ENCODE assay signal across 5 worm cellular contexts in genomic region chrV:6796894-6797293, ce11.
TF ChIP-seq lines count a peak whose summit lies in the region.

No protein-coding gene starts in this region.

TF ChIP-seq in whole organism, L1 larva, 84 proteins besides CTCF, POLR2A, EP300 and RAD21 (continued from another document and continues in another):
- TF ChIP-seq lsy-2 (tag; optimal IDR thresholded peaks at IDR 0.05; lab: Kevin White, UChicago) (peak; percentile 3 to 13), lin-14 (GFP tag; optimal IDR thresholded peaks at IDR 0.05; lab: Kevin White, UChicago) (peak; percentile 91), snu-23 (GFP tag; optimal IDR thresholded peaks at IDR 0.05; lab: Kevin White, UChicago) (peak; percentile 55), unc-62 (GFP tag; optimal IDR thresholded peaks at IDR 0.05; lab: Kevin White, UChicago) (no peak), xbp-1 (tag; optimal IDR thresholded peaks at IDR 0.05; lab: Kevin White, UChicago) (peak; percentile 6), fkh-8 (tag; optimal IDR thresholded peaks at IDR 0.05; lab: Kevin White, UChicago) (no peak), F16B12.6 (tag; optimal IDR thresholded peaks at IDR 0.05; lab: Kevin White, UChicago) (no peak), Y116A8C.19 (tag; optimal IDR thresholded peaks at IDR 0.05; lab: Kevin White, UChicago; ENCODE audit: borderline replicate concordance) (no peak), ceh-88 (GFP tag; IDR thresholded peaks at IDR 0.05; lab: Robert Waterston, UW) (no peak), nhr-237 (tag; optimal IDR thresholded peaks at IDR 0.05; lab: Kevin White, UChicago) (no peak), nhr-19 (GFP tag; conservative IDR thresholded peaks at IDR 0.05; lab: Robert Waterston, UW) (no peak), efl-3 (GFP tag; optimal IDR thresholded peaks at IDR 0.05; lab: Kevin White, UChicago) (no peak), nhr-77 (tag; optimal IDR thresholded peaks at IDR 0.05; lab: Kevin White, UChicago) (no peak), mdl-1 (tag; optimal IDR thresholded peaks at IDR 0.05; lab: Kevin White, UChicago) (peak in 1 of 2 experiments; percentile 18), egl-13 (tag; optimal IDR thresholded peaks at IDR 0.05; lab: Kevin White, UChicago) (no peak), ets-5 (GFP tag; IDR thresholded peaks at IDR 0.05; lab: Robert Waterston, UW) (no peak), unc-98 (GFP tag; IDR thresholded peaks at IDR 0.05; lab: Robert Waterston, UW) (no peak), lin-35 (GFP tag; optimal IDR thresholded peaks at IDR 0.05; lab: Kevin White, UChicago) (peak in 1 of 2 experiments; percentile 12), C34B4.2 (tag; optimal IDR thresholded peaks at IDR 0.05; lab: Kevin White, UChicago) (no peak), dsc-1 (tag; optimal IDR thresholded peaks at IDR 0.05; lab: Kevin White, UChicago) (peak; percentile 8), jun-1 (tag; optimal IDR thresholded peaks at IDR 0.05; lab: Kevin White, UChicago) (no peak), nhr-20 (tag; optimal IDR thresholded peaks at IDR 0.05; lab: Kevin White, UChicago) (peak; percentile 22), egl-27 (tag; optimal IDR thresholded peaks at IDR 0.05; lab: Kevin White, UChicago) (no peak), C16A3.4 (tag; optimal IDR thresholded peaks at IDR 0.05; lab: Kevin White, UChicago) (no peak), nhr-47 (tag; optimal IDR thresholded peaks at IDR 0.05; lab: Kevin White, UChicago) (peak; percentile 6), unc-86 (tag; optimal IDR thresholded peaks at IDR 0.05; lab: Kevin White, UChicago) (peak; percentile 12), ceh-8 (GFP tag; optimal IDR thresholded peaks at IDR 0.05; lab: Kevin White, UChicago) (no peak)

TF ChIP-seq in whole organism, L2 larva, 48 proteins besides CTCF, POLR2A, EP300 and RAD21 (continued from another document):
- TF ChIP-seq sem-4 (tag; optimal IDR thresholded peaks at IDR 0.05; lab: Kevin White, UChicago) (peak; percentile 28), lin-13 (GFP tag; optimal IDR thresholded peaks at IDR 0.05; lab: Kevin White, UChicago) (no peak), F13H6.1 (tag; optimal IDR thresholded peaks at IDR 0.05; lab: Kevin White, UChicago) (peak; percentile 38), sma-9 (GFP tag; optimal IDR thresholded peaks at IDR 0.05; lab: Kevin White, UChicago) (peak; percentile 56), sma-9 (tag; optimal IDR thresholded peaks at IDR 0.05; lab: Kevin White, UChicago) (no peak), lsy-2 (tag; optimal IDR thresholded peaks at IDR 0.05; lab: Kevin White, UChicago) (peak in 1 of 2 experiments; percentile 50), dmd-4 (tag; optimal IDR thresholded peaks at IDR 0.05; lab: Kevin White, UChicago) (no peak), nhr-77 (tag; optimal IDR thresholded peaks at IDR 0.05; lab: Kevin White, UChicago) (no peak), mdl-1 (tag; optimal IDR thresholded peaks at IDR 0.05; lab: Kevin White, UChicago) (peak in 1 of 2 experiments; percentile 41), blmp-1 (tag; optimal IDR thresholded peaks at IDR 0.05; lab: Kevin White, UChicago; ENCODE audit: insufficient read depth) (no peak), nhr-129 (tag; optimal IDR thresholded peaks at IDR 0.05; lab: Kevin White, UChicago) (peak; percentile 41)

TF ChIP-seq in whole organism, L3 larva, 47 proteins besides CTCF, POLR2A, EP300 and RAD21 (continued from another document):
- no peak for TF ChIP-seq ceh-28 (tag; optimal IDR thresholded peaks at IDR 0.05; lab: Kevin White, UChicago)
- no peak for TF ChIP-seq unc-39 (tag; optimal IDR thresholded peaks at IDR 0.05; lab: Kevin White, UChicago)
- no peak for TF ChIP-seq pqm-1 (tag; optimal IDR thresholded peaks at IDR 0.05; lab: Kevin White, UChicago)
- TF ChIP-seq lin-39 (tag; optimal IDR thresholded peaks at IDR 0.05; lab: Kevin White, UChicago): peak; percentile 83
- no peak for TF ChIP-seq ceh-9 (tag; optimal IDR thresholded peaks at IDR 0.05; lab: Kevin White, UChicago)
- no peak for TF ChIP-seq ceh-82 (tag; optimal IDR thresholded peaks at IDR 0.05; lab: Kevin White, UChicago)
- TF ChIP-seq ceh-16 (tag; optimal IDR thresholded peaks at IDR 0.05; lab: Kevin White, UChicago): no peak
- no peak for TF ChIP-seq nhr-67 (tag; optimal IDR thresholded peaks at IDR 0.05; lab: Kevin White, UChicago)
- no peak for TF ChIP-seq nhr-43 (tag; optimal IDR thresholded peaks at IDR 0.05; lab: Kevin White, UChicago; ENCODE audit: poor library complexity, severe bottlenecking)
- no peak for TF ChIP-seq nhr-76 (tag; optimal IDR thresholded peaks at IDR 0.05; lab: Kevin White, UChicago)
- TF ChIP-seq daf-12 (tag; optimal IDR thresholded peaks at IDR 0.05; lab: Kevin White, UChicago): no peak
- TF ChIP-seq lsy-12 (tag; optimal IDR thresholded peaks at IDR 0.05; lab: Kevin White, UChicago): no peak
- TF ChIP-seq ama-1 (optimal IDR thresholded peaks at IDR 0.05; lab: Kevin White, UChicago): no peak
- TF ChIP-seq fkh-10 (GFP tag; optimal IDR thresholded peaks at IDR 0.05; lab: Kevin White, UChicago): no peak
- TF ChIP-seq elt-3 (tag; optimal IDR thresholded peaks at IDR 0.05; lab: Kevin White, UChicago): no peak
- TF ChIP-seq nhr-11 (tag; optimal IDR thresholded peaks at IDR 0.05; lab: Kevin White, UChicago): no peak
- no peak for TF ChIP-seq eor-1 (tag; optimal IDR thresholded peaks at IDR 0.05; lab: Kevin White, UChicago)
- TF ChIP-seq fos-1 (tag; optimal IDR thresholded peaks at IDR 0.05; lab: Kevin White, UChicago): no peak
- no peak for TF ChIP-seq ztf-4 (tag; optimal IDR thresholded peaks at IDR 0.05; lab: Kevin White, UChicago)
- no peak for TF ChIP-seq nhr-25 (tag; optimal IDR thresholded peaks at IDR 0.05; lab: Kevin White, UChicago)
- no peak for TF ChIP-seq elt-1 (tag; optimal IDR thresholded peaks at IDR 0.05; lab: Kevin White, UChicago)
- no peak for TF ChIP-seq skn-1 (tag; optimal IDR thresholded peaks at IDR 0.05; lab: Kevin White, UChicago)
- no peak for TF ChIP-seq ZK546.5 (tag; optimal IDR thresholded peaks at IDR 0.05; lab: Kevin White, UChicago)
- no peak for TF ChIP-seq mdl-1 (tag; optimal IDR thresholded peaks at IDR 0.05; lab: Kevin White, UChicago)
- TF ChIP-seq aly-2 (tag; optimal IDR thresholded peaks at IDR 0.05; lab: Kevin White, UChicago): no peak
- TF ChIP-seq hmg-11 (tag; optimal IDR thresholded peaks at IDR 0.05; lab: Kevin White, UChicago): peak; percentile 88
- no peak for TF ChIP-seq nhr-77 (tag; optimal IDR thresholded peaks at IDR 0.05; lab: Kevin White, UChicago)
- peak; percentile 63 for TF ChIP-seq nfya-1 (tag; optimal IDR thresholded peaks at IDR 0.05; lab: Kevin White, UChicago; ENCODE audit: insufficient read depth)
- peak; percentile 16 for TF ChIP-seq elt-2 (tag; optimal IDR thresholded peaks at IDR 0.05; lab: Kevin White, UChicago)
- TF ChIP-seq fkh-2 (tag; optimal IDR thresholded peaks at IDR 0.05; lab: Kevin White, UChicago): no peak
- no peak for TF ChIP-seq mml-1 (tag; optimal IDR thresholded peaks at IDR 0.05; lab: Kevin White, UChicago)
- no peak for TF ChIP-seq egl-27 (tag; optimal IDR thresholded peaks at IDR 0.05; lab: Kevin White, UChicago)
- TF ChIP-seq unc-62 (GFP tag; optimal IDR thresholded peaks at IDR 0.05; lab: Kevin White, UChicago): no peak
- no peak for TF ChIP-seq sea-2 (GFP tag; optimal IDR thresholded peaks at IDR 0.05; lab: Kevin White, UChicago)
- TF ChIP-seq egl-5 (tag; optimal IDR thresholded peaks at IDR 0.05; lab: Kevin White, UChicago): peak; percentile 47

TF ChIP-seq in whole organism, L4 larva, 104 proteins besides CTCF, POLR2A, EP300 and RAD21 (continued from another document):
- TF ChIP-seq pqm-1 (tag; optimal IDR thresholded peaks at IDR 0.05; lab: Kevin White, UChicago): no peak
- peak in 1 of 2 experiments; percentile 50 for TF ChIP-seq mdl-1 (tag; optimal IDR thresholded peaks at IDR 0.05; lab: Kevin White, UChicago)
- peak; percentile 36 for TF ChIP-seq dpl-1 (GFP tag; optimal IDR thresholded peaks at IDR 0.05; lab: Kevin White, UChicago)
- TF ChIP-seq ceh-32 (tag; optimal IDR thresholded peaks at IDR 0.05; lab: Kevin White, UChicago; ENCODE audit: poor library complexity): no peak

TF ChIP-seq in whole organism, late embryonic, 69 proteins besides CTCF, POLR2A, EP300 and RAD21 (continued from another document):
- TF ChIP-seq ceh-19 (GFP tag; optimal IDR thresholded peaks at IDR 0.05; lab: Kevin White, UChicago): peak; percentile 12
- no peak for TF ChIP-seq ttx-3 (tag; optimal IDR thresholded peaks at IDR 0.05; lab: Kevin White, UChicago)
- no peak for TF ChIP-seq sdc-2 (tag; optimal IDR thresholded peaks at IDR 0.05; lab: Kevin White, UChicago)
- no peak for TF ChIP-seq K09A11.1 (tag; optimal IDR thresholded peaks at IDR 0.05; lab: Kevin White, UChicago; ENCODE audit: insufficient read depth)
- no peak for TF ChIP-seq lim-6 (tag; optimal IDR thresholded peaks at IDR 0.05; lab: Kevin White, UChicago)
- TF ChIP-seq pha-2 (tag; optimal IDR thresholded peaks at IDR 0.05; lab: Kevin White, UChicago): peak; percentile 28
